Worm (Caenorhabditis elegans): ENCODE measurements around the gene T21D12.14.

- TF ChIP-seq nhr-10 (tag; optimal IDR thresholded peaks at IDR 0.05) (no peak), nhr-6 (tag; optimal IDR thresholded peaks at IDR 0.05) (no peak), lin-39 (tag; optimal IDR thresholded peaks at IDR 0.05) (no peak), nhr-42 (GFP tag; IDR thresholded peaks at IDR 0.05) (no peak), mep-1 (tag; optimal IDR thresholded peaks at IDR 0.05) (no peak), unc-62 (GFP tag; optimal IDR thresholded peaks at IDR 0.05 in 1 of 2) (no peak), unc-62 (tag; optimal IDR thresholded peaks at IDR 0.05) (no peak), fos-1 (tag; optimal IDR thresholded peaks at IDR 0.05) (no peak), ZK546.5 (tag; optimal IDR thresholded peaks at IDR 0.05) (no peak), lsy-2 (tag; optimal IDR thresholded peaks at IDR 0.05) (no peak), zag-1 (tag; optimal IDR thresholded peaks at IDR 0.05) (no peak), madf-9 (GFP tag; conservative IDR thresholded peaks at IDR 0.05) (no peak)
Measured at ce11 chrIV:237350-237749, 50.6 kb downstream of the T21D12.14 start, which contains the start of gene ints-13.
